Worm (Caenorhabditis elegans) whole organism, L3 larva: ENCODE measurements around the gene F49C5.10.

ENCODE experiments used
- R02D3.7 ChIP-seq: fragments of 150-350 bp; optimal IDR thresholded peaks from 2 replicates; lab custom pipeline; 2014; ENCODE audit warnings: missing biosample characterization, missing genetic modification characterization
- ZK546.5 ChIP-seq: sonication (generic microtip); optimal IDR thresholded peaks from 2 replicates; lab custom pipeline; 2017; ENCODE audit warnings: missing biosample characterization, missing genetic modification characterization
- ama-1 ChIP-seq: fragments of 150-350 bp; optimal IDR thresholded peaks from 2 replicates; lab custom pipeline; 2018
- ceh-16 ChIP-seq: sonication (generic microtip); optimal IDR thresholded peaks from 2 replicates; lab custom pipeline; 2017; ENCODE audit warnings: missing biosample characterization, missing genetic modification characterization
- ceh-28 ChIP-seq: fragments of 150-350 bp; optimal IDR thresholded peaks from 2 replicates; lab custom pipeline; 2014; ENCODE audit warnings: missing biosample characterization, missing genetic modification reagents, missing genetic modification characterization
- ceh-82 ChIP-seq: fragments of 150-350 bp; optimal IDR thresholded peaks from 2 replicates; lab custom pipeline; 2014; ENCODE audit warnings: missing biosample characterization, missing genetic modification characterization
- ceh-9 ChIP-seq: sonication (generic microtip); optimal IDR thresholded peaks from 2 replicates; lab custom pipeline; 2018; ENCODE audit warnings: missing biosample characterization, missing genetic modification characterization
- daf-12 ChIP-seq: fragments of 150-350 bp; optimal IDR thresholded peaks from 2 replicates; lab custom pipeline; 2014; ENCODE audit warnings: missing biosample characterization, missing genetic modification reagents, missing genetic modification characterization
- egl-27 ChIP-seq: sonication (generic microtip); optimal IDR thresholded peaks from 4 replicates; lab custom pipeline; 2017; ENCODE audit warnings: missing biosample characterization, missing genetic modification reagents, missing genetic modification characterization
- elt-1 ChIP-seq: fragments of 150-350 bp; optimal IDR thresholded peaks from 2 replicates; lab custom pipeline; 2014; ENCODE audit warnings: missing biosample characterization, missing genetic modification characterization
- elt-2 ChIP-seq: sonication (generic microtip); optimal IDR thresholded peaks from 2 replicates; lab custom pipeline; 2016; ENCODE audit warnings: missing genetic modification reagents, mild to moderate bottlenecking, missing genetic modification characterization, missing compliant biosample characterization
- elt-3 ChIP-seq, 3 experiments: fragments of 150-350 bp in 1 of 3; sonication (generic microtip) in 2 of 3; optimal IDR thresholded peaks; 2 replicates in 2 of 3; 4 replicates in 1 of 3; lab custom pipeline; 2014 to 2017; ENCODE audit warnings: missing biosample characterization in 3 of 3, missing genetic modification characterization in 3 of 3
- eor-1 ChIP-seq, 2 experiments: fragments of 150-350 bp; optimal IDR thresholded peaks; 2 replicates each; lab custom pipeline; 2014 to 2018; ENCODE audit warnings: missing biosample characterization in 2 of 2, missing genetic modification characterization in 2 of 2
- fkh-2 ChIP-seq: fragments of 150-350 bp; optimal IDR thresholded peaks from 2 replicates; lab custom pipeline; 2014; ENCODE audit warnings: missing biosample characterization, missing genetic modification reagents, missing genetic modification characterization
- fos-1 ChIP-seq: fragments of 150-350 bp; optimal IDR thresholded peaks from 2 replicates; lab custom pipeline; 2014; ENCODE audit warnings: missing biosample characterization, missing genetic modification characterization
- jun-1 ChIP-seq: fragments of 150-350 bp; optimal IDR thresholded peaks from 2 replicates; lab custom pipeline; 2014; ENCODE audit warnings: missing biosample characterization, missing genetic modification reagents, missing genetic modification characterization
- lin-39 ChIP-seq: fragments of 150-350 bp; optimal IDR thresholded peaks from 2 replicates; lab custom pipeline; 2018; ENCODE audit warnings: missing biosample characterization, missing genetic modification reagents, missing genetic modification characterization
- mdl-1 ChIP-seq: fragments of 150-350 bp; optimal IDR thresholded peaks from 2 replicates; lab custom pipeline; 2014; ENCODE audit warnings: missing biosample characterization, missing genetic modification characterization
- mml-1 ChIP-seq: fragments of 150-350 bp; sonication (generic microtip); optimal IDR thresholded peaks from 3 replicates; lab custom pipeline; 2014; ENCODE audit warnings: missing biosample characterization, missing genetic modification characterization
- nfya-1 ChIP-seq: sonication (generic microtip); optimal IDR thresholded peaks from 2 replicates; lab custom pipeline; 2017; ENCODE audit warnings: missing genetic modification characterization, mild to moderate bottlenecking, missing compliant biosample characterization, antibody characterized with exemption, moderate library complexity; ENCODE audit not compliant: insufficient read depth
- nhr-11 ChIP-seq: fragments of 150-350 bp; optimal IDR thresholded peaks from 2 replicates; lab custom pipeline; 2014; ENCODE audit warnings: missing biosample characterization, missing genetic modification characterization
- nhr-12 ChIP-seq: fragments of 150-350 bp; optimal IDR thresholded peaks from 2 replicates; lab custom pipeline; 2014; ENCODE audit warnings: missing biosample characterization, missing genetic modification characterization
- nhr-237 ChIP-seq: fragments of 150-350 bp; optimal IDR thresholded peaks from 2 replicates; lab custom pipeline; 2014; ENCODE audit warnings: missing biosample characterization, missing genetic modification characterization
- nhr-25 ChIP-seq: sonication (generic microtip); optimal IDR thresholded peaks from 2 replicates; lab custom pipeline; 2017; ENCODE audit warnings: missing biosample characterization, missing genetic modification characterization
- nhr-28 ChIP-seq: fragments of 150-350 bp; optimal IDR thresholded peaks from 2 replicates; lab custom pipeline; 2014; ENCODE audit warnings: missing biosample characterization, missing genetic modification characterization
- nhr-43 ChIP-seq: sonication (generic microtip); optimal IDR thresholded peaks from 2 replicates; lab custom pipeline; 2016; ENCODE audit warnings: mild to moderate bottlenecking, missing genetic modification characterization, missing compliant biosample characterization; ENCODE audit not compliant: poor library complexity, severe bottlenecking
- nhr-76 ChIP-seq: fragments of 150-350 bp; sonication (generic microtip); optimal IDR thresholded peaks from 5 replicates; lab custom pipeline; 2014; ENCODE audit warnings: missing biosample characterization, missing genetic modification characterization
- pha-4 ChIP-seq: fragments of 150-350 bp; optimal IDR thresholded peaks from 2 replicates; lab custom pipeline; 2014; ENCODE audit warnings: missing biosample characterization, missing genetic modification reagents, missing genetic modification characterization
- skn-1 ChIP-seq: fragments of 150-350 bp; optimal IDR thresholded peaks from 2 replicates; lab custom pipeline; 2014; ENCODE audit warnings: missing biosample characterization, missing genetic modification characterization
- snpc-4 ChIP-seq: fragments of 150-350 bp; optimal IDR thresholded peaks from 2 replicates; lab custom pipeline; 2014; ENCODE audit warnings: missing biosample characterization, missing genetic modification characterization
- tbx-2 ChIP-seq: sonication (generic microtip); optimal IDR thresholded peaks from 2 replicates; lab custom pipeline; 2016; ENCODE audit warnings: mild to moderate bottlenecking, missing genetic modification characterization, missing compliant biosample characterization
- unc-39 ChIP-seq: sonication (generic microtip); optimal IDR thresholded peaks from 4 replicates; lab custom pipeline; 2017; ENCODE audit warnings: missing biosample characterization, missing genetic modification characterization
- unc-62 ChIP-seq: fragments of 150-350 bp; sonication (generic microtip); optimal IDR thresholded peaks from 4 replicates; lab custom pipeline; 2014; ENCODE audit warnings: missing biosample characterization, missing genetic modification reagents, missing genetic modification characterization
- zag-1 ChIP-seq: fragments of 150-350 bp; optimal IDR thresholded peaks from 2 replicates; lab custom pipeline; 2014; ENCODE audit warnings: missing biosample characterization, missing genetic modification characterization
- ztf-4 ChIP-seq: fragments of 150-350 bp; optimal IDR thresholded peaks from 2 replicates; lab custom pipeline; 2014; ENCODE audit warnings: missing biosample characterization, missing genetic modification characterization

The F49C5.10 gene

ce11 chrII:12547547-12547946, 991 bp downstream of the F49C5.10 start, which contains the start of gene F49C5.16:
Gene F49C5.16 (plus strand): TSS chrII:12547847.
- TF ChIP-seq egl-27 (tag; lab: Kevin White, UChicago) (no peak), ZK546.5 (tag; lab: Kevin White, UChicago) (no peak), ceh-9 (tag; lab: Kevin White, UChicago) (no peak)
- TF ChIP-seq, all 47 proteins: peak for 0

- TF ChIP-seq nhr-43 (tag; lab: Kevin White, UChicago) (peak; percentile 4), fkh-2 (no peak), elt-3 (tag; optimal IDR thresholded peaks at IDR 0.05; lab: Kevin White, UChicago) (peak in 1 of 3 experiments; percentile 20), pha-4 (tag; lab: Kevin White, UChicago) (no peak), nhr-25 (tag; lab: Kevin White, UChicago) (peak; percentile 52), nfya-1 (tag; lab: Kevin White, UChicago) (peak; percentile 75)
Measured at ce11 chrII:12549613-12550012, 3.1 kb downstream of the F49C5.10 start.

ce11 chrII:12550940-12551339, 4.4 kb downstream of the F49C5.10 start:
- no peak for TF ChIP-seq unc-39 (tag; lab: Kevin White, UChicago)
- TF ChIP-seq ceh-28 (tag; lab: Kevin White, UChicago) = no peak
- no peak for TF ChIP-seq unc-62
- no peak for TF ChIP-seq nhr-11
- no peak for TF ChIP-seq ZK546.5 (tag; lab: Kevin White, UChicago)
- no peak for TF ChIP-seq R02D3.7 (tag; lab: Kevin White, UChicago)
- TF ChIP-seq snpc-4 (tag; lab: Kevin White, UChicago) = no peak
- TF ChIP-seq nhr-237 (tag; lab: Kevin White, UChicago) = no peak
- TF ChIP-seq ceh-82 = no peak
- TF ChIP-seq daf-12 (tag; lab: Kevin White, UChicago) = no peak
- no peak for TF ChIP-seq nhr-12 (tag; lab: Kevin White, UChicago)
- no peak for TF ChIP-seq nhr-28 (tag; lab: Kevin White, UChicago)
- no peak for TF ChIP-seq egl-27 (tag; lab: Kevin White, UChicago)
- no peak for TF ChIP-seq mdl-1 (tag; lab: Kevin White, UChicago)
- TF ChIP-seq zag-1 (tag; lab: Kevin White, UChicago) = no peak
- TF ChIP-seq tbx-2 (tag; lab: Kevin White, UChicago) = no peak
- no peak for TF ChIP-seq elt-1

- TF ChIP-seq fkh-2 (no peak), nhr-43 (tag; lab: Kevin White, UChicago) (no peak), nfya-1 (tag; lab: Kevin White, UChicago) (no peak), ceh-82 (no peak)
- TF ChIP-seq, all 47 proteins: peak for 0
Measured at ce11 chrII:12555579-12555978, 9.0 kb downstream of the F49C5.10 start, which contains the start of gene F49C5.11. Gene F49C5.11 (plus strand): TSS chrII:12555879.

- TF ChIP-seq ceh-16 (tag; lab: Kevin White, UChicago) = no peak
- no peak for TF ChIP-seq ztf-4 (tag; lab: Kevin White, UChicago)
- no peak for TF ChIP-seq nhr-12 (tag; lab: Kevin White, UChicago)
- TF ChIP-seq nhr-43 (tag; lab: Kevin White, UChicago) = no peak
- TF ChIP-seq elt-1 = no peak
- TF ChIP-seq ceh-82 = no peak
- no peak for TF ChIP-seq nhr-237 (tag; lab: Kevin White, UChicago)
- TF ChIP-seq ZK546.5 (tag; lab: Kevin White, UChicago) = no peak
- TF ChIP-seq nhr-76 (tag; lab: Kevin White, UChicago) = no peak
- no peak for TF ChIP-seq ama-1 (lab: Kevin White, UChicago)
- no peak for TF ChIP-seq nhr-11
- TF ChIP-seq lin-39 (tag; lab: Kevin White, UChicago) = no peak
- no peak for TF ChIP-seq ceh-28 (tag; lab: Kevin White, UChicago)
- TF ChIP-seq mdl-1 (tag; lab: Kevin White, UChicago) = no peak
- no peak for TF ChIP-seq eor-1 (tag; optimal IDR thresholded peaks at IDR 0.05; lab: Kevin White, UChicago)
- TF ChIP-seq fos-1 = no peak
- TF ChIP-seq mml-1 (tag; lab: Kevin White, UChicago) = no peak
- no peak for TF ChIP-seq jun-1 (tag; lab: Kevin White, UChicago)
- no peak for TF ChIP-seq skn-1 (tag; lab: Kevin White, UChicago)
- TF ChIP-seq elt-2 (tag; lab: Kevin White, UChicago) = no peak
Measured at ce11 chrII:12560210-12560609, 13.7 kb downstream of the F49C5.10 start, which contains the start of gene F49C5.12. Gene F49C5.12 (minus strand): TSS chrII:12560310.
